Worm (Caenorhabditis elegans) whole organism, L1 larva: ENCODE measurements around the gene zim-1.

Source experiments
- F16B12.6 ChIP-seq: fragments of 150-350 bp; optimal IDR thresholded peaks from 2 replicates; lab custom pipeline; 2014; ENCODE audit warnings: missing biosample characterization, missing genetic modification characterization
- aly-2 ChIP-seq: fragments of 150-350 bp; optimal IDR thresholded peaks from 2 replicates; lab custom pipeline; 2014; ENCODE audit warnings: missing biosample characterization, missing genetic modification characterization
- blmp-1 ChIP-seq: fragments of 150-350 bp; optimal IDR thresholded peaks from 2 replicates; lab custom pipeline; 2014; ENCODE audit warnings: missing biosample characterization, missing genetic modification characterization
- ceh-82 ChIP-seq, 3 experiments: fragments of 150-350 bp in 1 of 3; sonication (generic microtip) in 2 of 3; optimal IDR thresholded peaks; 2 replicates each; lab custom pipeline; 2014 to 2017; ENCODE audit warnings: missing biosample characterization in 3 of 3, missing genetic modification characterization in 3 of 3
- ceh-88 ChIP-seq: fragments of 200-800 bp; sonication (Bioruptor generic); IDR thresholded peaks from 2 replicates; pipeline ENCODE4 v1.3.6; 2022; ENCODE audit warnings: missing genetic modification characterization, missing compliant biosample characterization
- dpl-1 ChIP-seq, 3 experiments: fragments of 150-350 bp in 2 of 3; sonication (generic microtip) in 1 of 3; optimal IDR thresholded peaks; 2 replicates each; lab custom pipeline; 2014 to 2017; ENCODE audit warnings: missing biosample characterization in 3 of 3, missing genetic modification characterization in 3 of 3, missing genetic modification reagents in 3 of 3
- dsc-1 ChIP-seq: sonication (generic microtip); optimal IDR thresholded peaks from 2 replicates; lab custom pipeline; 2016; ENCODE audit warnings: mild to moderate bottlenecking, missing genetic modification characterization, missing compliant biosample characterization
- efl-1 ChIP-seq, 4 experiments: fragments of 150-350 bp; optimal IDR thresholded peaks in 3 of 4; peaks in 1 of 4; 1 replicate in 1 of 4; 2 replicates in 3 of 4; lab custom pipeline; 2014; ENCODE audit warnings: missing biosample characterization in 2 of 4, missing genetic modification characterization in 2 of 4, missing genetic modification reagents in 2 of 4
- egl-27 ChIP-seq, 2 experiments: fragments of 150-350 bp in 1 of 2; sonication (generic microtip); optimal IDR thresholded peaks; 3 replicates each; lab custom pipeline; 2017 to 2018; ENCODE audit warnings: missing biosample characterization in 2 of 2, missing genetic modification characterization in 2 of 2, missing genetic modification reagents in 2 of 2
- elt-2 ChIP-seq: sonication (generic microtip); optimal IDR thresholded peaks from 2 replicates; lab custom pipeline; 2016; ENCODE audit warnings: missing genetic modification characterization, mild to moderate bottlenecking, inconsistent platforms, missing compliant biosample characterization, missing genetic modification reagents
- fkh-10 ChIP-seq: sonication (generic microtip); optimal IDR thresholded peaks from 2 replicates; lab custom pipeline; 2017; ENCODE audit warnings: missing biosample characterization, missing genetic modification reagents, missing genetic modification characterization
- fkh-4 ChIP-seq: sonication (generic microtip); optimal IDR thresholded peaks from 2 replicates; lab custom pipeline; 2016; ENCODE audit warnings: missing compliant biosample characterization, missing genetic modification characterization, borderline replicate concordance
- fkh-8 ChIP-seq: sonication (generic microtip); optimal IDR thresholded peaks from 2 replicates; lab custom pipeline; 2016; ENCODE audit warnings: mild to moderate bottlenecking, missing genetic modification characterization, missing compliant biosample characterization
- grh-1 ChIP-seq: fragments of 200-800 bp; sonication (Bioruptor generic); IDR thresholded peaks from 2 replicates; pipeline ENCODE4 v1.3.6; 2022; ENCODE audit warnings: missing genetic modification reagents, missing genetic modification characterization, missing compliant biosample characterization
- hlh-4 ChIP-seq: sonication (generic microtip); optimal IDR thresholded peaks from 2 replicates; lab custom pipeline; 2016; ENCODE audit warnings: mild to moderate bottlenecking, missing genetic modification characterization, missing compliant biosample characterization
- lin-14 ChIP-seq: fragments of 200-800 bp; sonication (Bioruptor generic); optimal IDR thresholded peaks from 2 replicates; lab custom pipeline; 2018; ENCODE audit warnings: mild to moderate bottlenecking, missing genetic modification characterization, moderate library complexity, missing compliant biosample characterization
- lin-35 ChIP-seq, 2 experiments: fragments of 150-350 bp; optimal IDR thresholded peaks; 2 replicates each; lab custom pipeline; 2014; ENCODE audit warnings: missing biosample characterization in 2 of 2, missing genetic modification characterization in 2 of 2, missing genetic modification reagents in 2 of 2
- nhr-11 ChIP-seq: fragments of 150-350 bp; optimal IDR thresholded peaks from 2 replicates; lab custom pipeline; 2014; ENCODE audit warnings: missing biosample characterization, missing genetic modification characterization
- nhr-19 ChIP-seq: fragments of 200-800 bp; sonication (Bioruptor generic); conservative IDR thresholded peaks from 2 replicates; pipeline ENCODE4 v1.3.6; 2022; ENCODE audit warnings: missing genetic modification characterization, missing compliant biosample characterization
- nhr-47 ChIP-seq: sonication (generic microtip); optimal IDR thresholded peaks from 2 replicates; lab custom pipeline; 2016; ENCODE audit warnings: mild to moderate bottlenecking, missing genetic modification characterization, moderate library complexity, missing compliant biosample characterization
- nhr-71 ChIP-seq: sonication (generic microtip); optimal IDR thresholded peaks from 2 replicates; lab custom pipeline; 2016; ENCODE audit warnings: mild to moderate bottlenecking, missing genetic modification characterization, moderate library complexity, missing compliant biosample characterization
- rnt-1 ChIP-seq: sonication (generic microtip); optimal IDR thresholded peaks from 2 replicates; lab custom pipeline; 2016; ENCODE audit warnings: mild to moderate bottlenecking, missing genetic modification characterization, moderate library complexity, missing compliant biosample characterization
- sox-4 ChIP-seq: sonication (generic microtip); optimal IDR thresholded peaks from 2 replicates; lab custom pipeline; 2016; ENCODE audit warnings: missing genetic modification characterization, missing compliant biosample characterization
- swsn-7 ChIP-seq: sonication (generic microtip); optimal IDR thresholded peaks from 2 replicates; lab custom pipeline; 2016; ENCODE audit warnings: missing genetic modification characterization, missing compliant biosample characterization
- tlp-1 ChIP-seq: fragments of 150-350 bp; optimal IDR thresholded peaks from 2 replicates; lab custom pipeline; 2014; ENCODE audit warnings: missing biosample characterization, missing genetic modification characterization
- unc-130 ChIP-seq: fragments of 150-350 bp; optimal IDR thresholded peaks from 2 replicates; lab custom pipeline; 2017; ENCODE audit warnings: missing biosample characterization, missing genetic modification characterization, inconsistent platforms
- unc-62 ChIP-seq: fragments of 150-350 bp; optimal IDR thresholded peaks from 2 replicates; lab custom pipeline; 2014; ENCODE audit warnings: missing biosample characterization, missing genetic modification reagents, missing genetic modification characterization
- unc-86 ChIP-seq: sonication (generic microtip); optimal IDR thresholded peaks from 2 replicates; lab custom pipeline; 2016; ENCODE audit warnings: missing genetic modification characterization, missing compliant biosample characterization
- zag-1 ChIP-seq: fragments of 150-350 bp; optimal IDR thresholded peaks from 2 replicates; lab custom pipeline; 2014; ENCODE audit warnings: missing biosample characterization, missing genetic modification characterization
- ztf-11 ChIP-seq, 2 experiments: sonication (generic microtip); optimal IDR thresholded peaks; 2 replicates each; lab custom pipeline; 2016 to 2017; ENCODE audit warnings: missing genetic modification characterization in 2 of 2, missing biosample characterization in 1 of 2, missing compliant biosample characterization in 1 of 2

The zim-1 gene

ce11 chrIV:10513266-10513665 lies 33.6 kb upstream of the zim-1 start:
- TF ChIP-seq fkh-4 (tag; lab: Kevin White, UChicago), result no peak
- TF ChIP-seq elt-2 (tag; lab: Kevin White, UChicago), result peak; percentile 31

- no peak for TF ChIP-seq hlh-4 (tag; lab: Kevin White, UChicago)
- TF ChIP-seq blmp-1 (tag; lab: Kevin White, UChicago), result peak; percentile 15
These were observed 31.8 kb upstream of the zim-1 start, which contains the start of gene C02F4.4 for ce11 chrIV:10515128-10515527. C02F4.4 (minus strand) TSS chrIV:10515228.

- TF ChIP-seq dsc-1 (tag; lab: Kevin White, UChicago) (peak; percentile 69), unc-130 (no peak), fkh-8 (tag; lab: Kevin White, UChicago) (peak; percentile 54), nhr-19 (GFP tag; lab: Robert Waterston, UW) (no peak), nhr-71 (tag; lab: Kevin White, UChicago) (peak; percentile 3), aly-2 (tag; lab: Kevin White, UChicago) (no peak), dpl-1 (GFP tag; optimal IDR thresholded peaks at IDR 0.05; lab: Kevin White, UChicago) (no peak), zag-1 (tag; lab: Kevin White, UChicago) (no peak), sox-4 (tag; lab: Kevin White, UChicago) (peak; percentile 55)
These were observed 28.2 kb upstream of the zim-1 start for ce11 chrIV:10518652-10519051.

ce11 chrIV:10521106-10521505 lies 25.8 kb upstream of the zim-1 start, which contains the start of gene cal-4:
cal-4 (plus strand) TSS chrIV:10521406.
- TF ChIP-seq lin-14 (GFP tag; lab: Kevin White, UChicago) (peak; percentile 9), tlp-1 (no peak)

ce11 chrIV:10524095-10524829 lies 22.6 kb upstream of the zim-1 start, which contains the start of gene C02F4.5:
C02F4.5 (minus strand) TSS chrIV:10524145.
- TF ChIP-seq nhr-71 (tag; lab: Kevin White, UChicago), result peak; percentile 28
- TF ChIP-seq fkh-8 (tag; lab: Kevin White, UChicago), result peak; percentile 60
- TF ChIP-seq efl-1 (optimal IDR thresholded peaks at IDR 0.05; lab: Kevin White, UChicago), result no peak
- peak in 1 of 2 experiments; percentile 32 for TF ChIP-seq efl-1 (GFP tag; optimal IDR thresholded peaks at IDR 0.05 in 1 of 2; lab: Kevin White, UChicago)
- TF ChIP-seq unc-86 (tag; lab: Kevin White, UChicago), result peak; percentile 25
- TF ChIP-seq lin-14 (GFP tag; lab: Kevin White, UChicago), result peak; percentile 70
- TF ChIP-seq lin-35 (GFP tag; optimal IDR thresholded peaks at IDR 0.05; lab: Kevin White, UChicago), result peak in 1 of 2 experiments; percentile 5
- TF ChIP-seq ceh-82 (tag; optimal IDR thresholded peaks at IDR 0.05; lab: Kevin White, UChicago), result peak in 1 of 3 experiments; percentile 24
- TF ChIP-seq egl-27 (tag; optimal IDR thresholded peaks at IDR 0.05; lab: Kevin White, UChicago), result no peak
- TF ChIP-seq swsn-7 (tag; lab: Kevin White, UChicago), result peak; percentile 2
- TF ChIP-seq nhr-11 (tag; lab: Kevin White, UChicago), result no peak
- TF ChIP-seq nhr-47 (tag; lab: Kevin White, UChicago), result peak; percentile 6
- TF ChIP-seq fkh-10, result peak; percentile 74
- no peak for TF ChIP-seq F16B12.6

DNA sequence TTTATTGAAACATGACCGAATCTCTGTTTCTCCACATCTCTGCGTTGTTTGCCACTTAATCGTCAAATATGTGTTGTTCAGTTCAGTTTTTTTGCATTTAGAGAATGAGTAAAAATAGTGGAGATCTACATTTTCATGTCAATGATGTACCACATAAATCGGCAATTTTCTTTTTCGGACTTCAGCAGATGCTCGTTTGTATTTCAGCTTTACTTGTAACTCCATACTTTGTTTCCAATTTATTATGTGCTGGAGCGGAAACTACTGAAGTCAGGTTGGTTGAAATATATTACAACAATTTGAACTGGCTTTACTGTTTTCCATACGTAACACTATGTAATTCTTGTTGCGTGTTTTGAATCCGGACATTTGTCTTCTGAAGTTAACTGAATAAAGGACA lies 16.2 kb upstream of the zim-1 start, which contains the start of gene T07G12.2:
TSS of gene T07G12.2 (plus strand) at position 62 of the 400 bp plus-strand sequence.
- TF ChIP-seq fkh-8 (tag; lab: Kevin White, UChicago) (no peak), unc-62 (GFP tag; lab: Kevin White, UChicago) (no peak), ceh-88 (GFP tag; lab: Robert Waterston, UW) (no peak), unc-86 (tag; lab: Kevin White, UChicago) (no peak), ztf-11 (tag; optimal IDR thresholded peaks at IDR 0.05; lab: Kevin White, UChicago) (no peak), rnt-1 (tag; lab: Kevin White, UChicago) (no peak), grh-1 (GFP tag; lab: Robert Waterston, UW) (no peak)
